Fruit fly (Drosophila melanogaster) whole organism, embryonic: ENCODE data around the gene CG8149.
A peak's percentile ranks its signal among the peaks of the same experiment; 100 is the strongest.

Experiments used
- Asciz ChIP-seq: fragments of 200-800 bp; sonication (Bioruptor generic); optimal IDR thresholded peaks from 2 replicates; lab custom pipeline; 2017; ENCODE audit warnings: missing biosample characterization, mild to moderate bottlenecking, missing genetic modification characterization, missing genetic modification reagents
- CG10654 ChIP-seq: fragments of 200-800 bp; sonication (Bioruptor generic); optimal IDR thresholded peaks from 2 replicates; lab custom pipeline; 2016; ENCODE audit warnings: missing biosample characterization, missing genetic modification characterization
- CG10979 ChIP-seq: fragments of 200-800 bp; sonication (Bioruptor generic); optimal IDR thresholded peaks from 2 replicates; lab custom pipeline; 2018; ENCODE audit warnings: missing biosample characterization, mild to moderate bottlenecking, missing genetic modification characterization, moderate library complexity
- CG11085 ChIP-seq: fragments of 200-800 bp; sonication (Bioruptor generic); IDR thresholded peaks from 2 replicates; pipeline ENCODE4 v1.3.6; 2022; ENCODE audit warnings: missing biosample characterization, missing genetic modification characterization
- CG11696 ChIP-seq: fragments of 200-800 bp; sonication (Bioruptor generic); IDR thresholded peaks from 2 replicates; pipeline ENCODE4 v1.3.6; 2022; ENCODE audit warnings: missing biosample characterization, missing genetic modification characterization
- CG12071 ChIP-seq: fragments of 200-800 bp; sonication (Bioruptor generic); optimal IDR thresholded peaks from 3 replicates; lab custom pipeline; 2018; ENCODE audit warnings: missing biosample characterization, mild to moderate bottlenecking, missing genetic modification characterization
- CG12659 ChIP-seq: fragments of 200-800 bp; sonication (Bioruptor generic); optimal IDR thresholded peaks from 3 replicates; lab custom pipeline; 2017; ENCODE audit warnings: mild to moderate bottlenecking, missing biosample characterization, missing genetic modification reagents, missing genetic modification characterization
- CG12942 ChIP-seq: fragments of 200-800 bp; sonication (Bioruptor generic); optimal IDR thresholded peaks from 3 replicates; lab custom pipeline; 2016; ENCODE audit warnings: missing biosample characterization, missing genetic modification characterization
- CG13894 ChIP-seq: fragments of 200-800 bp; sonication (Bioruptor generic); optimal IDR thresholded peaks from 3 replicates; lab custom pipeline; 2018; ENCODE audit warnings: missing biosample characterization, mild to moderate bottlenecking, missing genetic modification characterization, moderate library complexity
- CG15601 ChIP-seq: fragments of 200-800 bp; sonication (Bioruptor generic); optimal IDR thresholded peaks from 3 replicates; lab custom pipeline; 2019; ENCODE audit warnings: missing biosample characterization, mild to moderate bottlenecking, missing genetic modification characterization, moderate library complexity
- CG1603 ChIP-seq: fragments of 200-800 bp; sonication (Bioruptor generic); optimal IDR thresholded peaks from 2 replicates; lab custom pipeline; 2019; ENCODE audit warnings: missing biosample characterization, mild to moderate bottlenecking, missing genetic modification characterization, moderate library complexity
- CG1832 ChIP-seq: fragments of 200-800 bp; sonication (Bioruptor generic); optimal IDR thresholded peaks from 2 replicates; lab custom pipeline; 2017; ENCODE audit warnings: missing biosample characterization, mild to moderate bottlenecking, missing genetic modification characterization, inconsistent platforms
- CG18599 ChIP-seq: fragments of 200-800 bp; sonication (Bioruptor generic); optimal IDR thresholded peaks from 3 replicates; lab custom pipeline; 2017; ENCODE audit warnings: missing biosample characterization, missing genetic modification characterization, mild to moderate bottlenecking, moderate library complexity, missing genetic modification reagents
- CG2202 ChIP-seq: fragments of 200-800 bp; sonication (Bioruptor generic); optimal IDR thresholded peaks from 2 replicates; lab custom pipeline; 2018; ENCODE audit warnings: missing biosample characterization, mild to moderate bottlenecking, missing genetic modification characterization
- CG5953 ChIP-seq: fragments of 200-800 bp; sonication (Bioruptor generic); IDR thresholded peaks from 2 replicates; pipeline ENCODE4 v1.3.6; 2022; ENCODE audit warnings: missing biosample characterization, missing genetic modification characterization
- CG6254 ChIP-seq: fragments of 200-800 bp; sonication (Bioruptor generic); optimal IDR thresholded peaks from 3 replicates; lab custom pipeline; 2017; ENCODE audit warnings: mild to moderate bottlenecking, missing biosample characterization, missing genetic modification reagents, missing genetic modification characterization
- CG6854 ChIP-seq: fragments of 200-800 bp; sonication (Bioruptor generic); optimal IDR thresholded peaks from 3 replicates; lab custom pipeline; 2017; ENCODE audit warnings: missing biosample characterization, mild to moderate bottlenecking, missing genetic modification characterization
- CG8089 ChIP-seq: fragments of 200-800 bp; sonication (Bioruptor generic); optimal IDR thresholded peaks from 3 replicates; lab custom pipeline; 2016; ENCODE audit warnings: missing biosample characterization, missing genetic modification characterization
- CG8924 ChIP-seq: fragments of 200-800 bp; optimal IDR thresholded peaks from 3 replicates; lab custom pipeline; 2019; ENCODE audit warnings: missing biosample characterization, mild to moderate bottlenecking, missing genetic modification characterization, moderate library complexity
- CG9437 ChIP-seq: fragments of 200-800 bp; sonication (Bioruptor generic); optimal IDR thresholded peaks from 2 replicates; lab custom pipeline; 2018; ENCODE audit warnings: missing biosample characterization, mild to moderate bottlenecking, missing genetic modification characterization
- CG9876 ChIP-seq: fragments of 200-800 bp; sonication (Bioruptor generic); optimal IDR thresholded peaks from 2 replicates; lab custom pipeline; 2016; ENCODE audit warnings: missing biosample characterization, missing genetic modification characterization
- D ChIP-seq, 2 experiments: fragments of 200-800 bp in 1 of 2; fragments of >200 bp in 1 of 2; sonication (Bioruptor generic) in 1 of 2; optimal IDR thresholded peaks; 2 replicates in 1 of 2; 3 replicates in 1 of 2; lab custom pipeline; 2017; ENCODE audit warnings: mild to moderate bottlenecking in 1 of 2, missing biosample characterization in 1 of 2, missing genetic modification characterization in 1 of 2, missing genetic modification reagents in 1 of 2
- Dad ChIP-seq: fragments of 200-800 bp; sonication (Bioruptor generic); optimal IDR thresholded peaks from 3 replicates; lab custom pipeline; 2016; ENCODE audit warnings: missing biosample characterization, missing genetic modification characterization
- Dip3 ChIP-seq: fragments of 200-800 bp; sonication (Bioruptor generic); optimal IDR thresholded peaks from 3 replicates; lab custom pipeline; 2016; ENCODE audit warnings: missing biosample characterization, missing genetic modification characterization
- HLH4C ChIP-seq: fragments of 200-800 bp; sonication (Bioruptor generic); IDR thresholded peaks from 3 replicates; pipeline ENCODE4 v1.3.6; 2022; ENCODE audit warnings: missing biosample characterization, missing genetic modification characterization; ENCODE audit not compliant: partially characterized antibody
- Hey ChIP-seq: fragments of 200-800 bp; sonication (Bioruptor generic); optimal IDR thresholded peaks from 3 replicates; lab custom pipeline; 2018; ENCODE audit warnings: missing biosample characterization, mild to moderate bottlenecking, missing genetic modification characterization
- MBD-R2 ChIP-seq: fragments of 200-800 bp; sonication (Bioruptor generic); IDR thresholded peaks from 2 replicates; pipeline ENCODE4 v1.3.6; 2022; ENCODE audit warnings: missing biosample characterization, missing genetic modification characterization
- Nf-YC ChIP-seq: fragments of 200-800 bp; optimal IDR thresholded peaks from 3 replicates; lab custom pipeline; 2019; ENCODE audit warnings: missing biosample characterization, mild to moderate bottlenecking, missing genetic modification characterization, moderate library complexity
- Rfx ChIP-seq: fragments of 200-800 bp; sonication (Bioruptor generic); IDR thresholded peaks from 2 replicates; pipeline ENCODE4 v1.3.6; 2022; ENCODE audit warnings: missing biosample characterization, missing genetic modification characterization
- abd-A ChIP-seq: fragments of 200-800 bp; sonication (Bioruptor generic); optimal IDR thresholded peaks from 3 replicates; lab custom pipeline; 2019; ENCODE audit warnings: missing biosample characterization, mild to moderate bottlenecking, missing genetic modification characterization, moderate library complexity
- bcd ChIP-seq: fragments of 200-800 bp; sonication (Bioruptor generic); optimal IDR thresholded peaks from 2 replicates; lab custom pipeline; 2017; ENCODE audit warnings: missing biosample characterization, mild to moderate bottlenecking, missing genetic modification characterization
- bigmax ChIP-seq: fragments of 200-800 bp; sonication (Bioruptor generic); optimal IDR thresholded peaks from 2 replicates; lab custom pipeline; 2018; ENCODE audit warnings: missing biosample characterization, mild to moderate bottlenecking, missing genetic modification characterization
- cad ChIP-seq: fragments of >200 bp; optimal IDR thresholded peaks from 2 replicates; lab custom pipeline; 2017; ENCODE audit warnings: missing biosample characterization, missing genetic modification characterization
- cato ChIP-seq: fragments of 200-800 bp; sonication (Bioruptor generic); optimal IDR thresholded peaks from 2 replicates; lab custom pipeline; 2016; ENCODE audit warnings: missing biosample characterization, missing genetic modification characterization, borderline replicate concordance
- dm ChIP-seq: fragments of 200-800 bp; sonication (Bioruptor generic); optimal IDR thresholded peaks from 3 replicates; lab custom pipeline; 2016; ENCODE audit warnings: missing biosample characterization, missing genetic modification characterization
- esg ChIP-seq: fragments of 200-800 bp; sonication (Bioruptor generic); conservative IDR thresholded peaks from 2 replicates; pipeline ENCODE4 v1.3.6; 2022; ENCODE audit warnings: missing biosample characterization, missing genetic modification characterization
- ind ChIP-seq: fragments of 200-800 bp; sonication (Bioruptor generic); optimal IDR thresholded peaks from 3 replicates; lab custom pipeline; 2016; ENCODE audit warnings: missing biosample characterization, missing genetic modification characterization
- inv ChIP-seq: fragments of 200-800 bp; sonication (Bioruptor generic); IDR thresholded peaks from 2 replicates; pipeline ENCODE4 v1.3.6; 2022; ENCODE audit warnings: missing biosample characterization, missing genetic modification characterization; ENCODE audit not compliant: partially characterized antibody
- ken ChIP-seq: fragments of 200-800 bp; sonication (Bioruptor generic); IDR thresholded peaks from 3 replicates; pipeline ENCODE4 v1.3.6; 2022; ENCODE audit warnings: missing biosample characterization, missing genetic modification characterization
- kni ChIP-seq: fragments of 200-800 bp; sonication (Bioruptor generic); optimal IDR thresholded peaks from 3 replicates; lab custom pipeline; 2017; ENCODE audit warnings: mild to moderate bottlenecking, missing biosample characterization, missing genetic modification reagents, missing genetic modification characterization
- lilli ChIP-seq: fragments of 200-800 bp; sonication (Bioruptor generic); optimal IDR thresholded peaks from 3 replicates; lab custom pipeline; 2016; ENCODE audit warnings: missing biosample characterization, missing genetic modification characterization
- mirr ChIP-seq: fragments of 200-800 bp; sonication (Bioruptor generic); optimal IDR thresholded peaks from 3 replicates; lab custom pipeline; 2018; ENCODE audit warnings: missing biosample characterization, mild to moderate bottlenecking, missing genetic modification characterization
- nerfin-1 ChIP-seq: fragments of 200-800 bp; sonication (Bioruptor generic); optimal IDR thresholded peaks from 3 replicates; lab custom pipeline; 2019; ENCODE audit warnings: missing biosample characterization, mild to moderate bottlenecking, missing genetic modification characterization, moderate library complexity
- onecut ChIP-seq: fragments of 200-800 bp; sonication (Bioruptor generic); IDR thresholded peaks from 2 replicates; pipeline ENCODE4 v1.3.6; 2022; ENCODE audit warnings: missing biosample characterization, missing genetic modification characterization
- org-1 ChIP-seq: fragments of 200-800 bp; sonication (Bioruptor generic); optimal IDR thresholded peaks from 2 replicates; lab custom pipeline; 2017; ENCODE audit warnings: missing biosample characterization, missing genetic modification characterization
- pfk ChIP-seq: fragments of 200-800 bp; sonication (Bioruptor generic); optimal IDR thresholded peaks from 2 replicates; lab custom pipeline; 2018; ENCODE audit warnings: missing biosample characterization, mild to moderate bottlenecking, missing genetic modification characterization, moderate library complexity
- shn ChIP-seq: fragments of 200-800 bp; sonication (Bioruptor generic); optimal IDR thresholded peaks from 3 replicates; lab custom pipeline; 2016; ENCODE audit warnings: missing biosample characterization, missing genetic modification characterization
- sim ChIP-seq: fragments of 200-800 bp; sonication (Bioruptor generic); IDR thresholded peaks from 2 replicates; pipeline ENCODE4 v1.3.6; 2022; ENCODE audit warnings: missing biosample characterization, missing genetic modification characterization
- tin ChIP-seq: fragments of 200-800 bp; sonication (Bioruptor generic); optimal IDR thresholded peaks from 3 replicates; lab custom pipeline; 2016; ENCODE audit warnings: missing biosample characterization, missing genetic modification characterization
- vvl ChIP-seq: fragments of 200-800 bp; sonication (Bioruptor generic); IDR thresholded peaks from 2 replicates; pipeline ENCODE4 v1.3.6; 2022; ENCODE audit warnings: missing biosample characterization, missing genetic modification characterization

CG8149 gene

DNA sequence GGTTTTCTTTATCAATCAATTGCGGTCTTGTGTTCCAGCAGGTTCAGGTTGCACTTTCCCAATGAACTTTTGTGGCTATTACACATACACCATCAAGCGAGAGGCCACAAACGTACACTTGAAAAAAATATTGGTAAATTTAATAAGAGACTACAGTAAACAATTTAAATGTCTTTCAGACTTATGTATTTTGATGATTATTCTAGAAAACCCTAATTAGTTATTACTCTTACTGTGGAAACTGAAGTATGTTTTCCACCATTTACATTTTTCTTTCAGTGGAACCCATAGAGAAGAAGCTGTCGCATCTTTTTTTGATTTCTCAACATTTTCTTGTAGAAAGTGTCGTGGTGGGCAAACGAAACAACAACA, 29.7 kb downstream of the CG8149 start (continued):
- TF ChIP-seq MBD-R2 (GFP tag; lab: Robert Waterston, UW): peak; percentile 62; the same call in 1 of the 2 replicates
- no peak for TF ChIP-seq mirr (GFP tag; lab: Kevin White, UChicago)
- peak; percentile 83 for TF ChIP-seq shn
- TF ChIP-seq Dip3 (GFP tag; lab: Kevin White, UChicago): peak; percentile 88
- TF ChIP-seq Rfx (GFP tag; lab: Robert Waterston, UW): peak; percentile 87; the same call in 1 of the 2 replicates
- peak; percentile 97 for TF ChIP-seq vvl (GFP tag; lab: Robert Waterston, UW)
- TF ChIP-seq CG12942 (GFP tag; lab: Kevin White, UChicago): peak; percentile 90
- no peak for TF ChIP-seq HLH4C
- TF ChIP-seq esg (GFP tag; lab: Robert Waterston, UW): peak; percentile 92
- no peak for TF ChIP-seq abd-A (tag; lab: Kevin White, UChicago)
- peak; percentile 96 for TF ChIP-seq CG8924
- peak; percentile 91 for TF ChIP-seq ind (GFP tag; lab: Kevin White, UChicago)
- TF ChIP-seq CG11696: peak; percentile 82
- peak; percentile 96 for TF ChIP-seq Asciz (GFP tag; lab: Kevin White, UChicago)
- peak; percentile 96 for TF ChIP-seq CG10979 (tag; lab: Kevin White, UChicago)
- TF ChIP-seq CG1603 (tag; lab: Kevin White, UChicago): peak; percentile 90
- peak; percentile 87 for TF ChIP-seq CG12071 (GFP tag; lab: Kevin White, UChicago)
- TF ChIP-seq CG6854 (GFP tag; lab: Kevin White, UChicago): peak; percentile 76
- TF ChIP-seq bcd: peak; percentile 82
- peak; percentile 82 for TF ChIP-seq CG9876
- TF ChIP-seq cato (GFP tag; lab: Kevin White, UChicago): peak; percentile 90
- peak; percentile 88 for TF ChIP-seq dm
- peak; percentile 91 for TF ChIP-seq sim (GFP tag; lab: Robert Waterston, UW)
- TF ChIP-seq cad: no peak
- TF ChIP-seq CG18599 (GFP tag; lab: Kevin White, UChicago): peak; percentile 87
- TF ChIP-seq CG9437 (GFP tag; lab: Kevin White, UChicago): peak; percentile 90
- peak; percentile 95 for TF ChIP-seq ken (GFP tag; lab: Robert Waterston, UW)
- peak; percentile 93 for TF ChIP-seq CG15601 (tag; lab: Kevin White, UChicago)
- peak; percentile 90 for TF ChIP-seq CG5953 (GFP tag; lab: Robert Waterston, UW)
- peak; percentile 88 for TF ChIP-seq CG8089 (GFP tag; lab: Kevin White, UChicago)
- TF ChIP-seq CG2202 (tag; lab: Kevin White, UChicago): peak; percentile 87
- TF ChIP-seq lilli (GFP tag; lab: Kevin White, UChicago): peak; percentile 88
- TF ChIP-seq org-1 (GFP tag; lab: Kevin White, UChicago): peak; percentile 84
- TF ChIP-seq CG13894 (tag; lab: Kevin White, UChicago): no peak
- peak; percentile 93 for TF ChIP-seq CG6254
- peak; percentile 59 for TF ChIP-seq Nf-YC
- no peak for TF ChIP-seq bigmax (GFP tag; lab: Kevin White, UChicago)
- peak; percentile 75 for TF ChIP-seq onecut (GFP tag; lab: Robert Waterston, UW)
- TF ChIP-seq tin (GFP tag; lab: Kevin White, UChicago): peak; percentile 90
- TF ChIP-seq CG11085 (GFP tag; lab: Robert Waterston, UW): peak; percentile 78
- no peak for TF ChIP-seq D (optimal IDR thresholded peaks at IDR 0.05; lab: Kevin White, UChicago)
- TF ChIP-seq D (GFP tag; optimal IDR thresholded peaks at IDR 0.05; lab: Kevin White, UChicago): peak; percentile 94
- TF ChIP-seq kni (GFP tag; lab: Kevin White, UChicago): no peak
- TF ChIP-seq nerfin-1: peak; percentile 91
- no peak for TF ChIP-seq pfk (GFP tag; lab: Kevin White, UChicago)
- peak; percentile 89 for TF ChIP-seq CG12659 (GFP tag; lab: Kevin White, UChicago)
- no peak for TF ChIP-seq inv (GFP tag; lab: Robert Waterston, UW)
- TF ChIP-seq Hey (tag; lab: Kevin White, UChicago): no peak
- no peak for TF ChIP-seq CG1832
- TF ChIP-seq CG10654 (GFP tag; lab: Kevin White, UChicago): peak; percentile 91
- TF ChIP-seq Dad: peak; percentile 87
